Fruit fly (Drosophila melanogaster) whole organism, pupa: ENCODE results near the gene neur.

Experiments used
- CG10348 ChIP-seq: fragments of 200-800 bp; sonication (Bioruptor generic); IDR thresholded peaks from 2 replicates; pipeline ENCODE4 v1.3.6; 2022; ENCODE audit warnings: missing biosample characterization, missing genetic modification characterization
- CG12605 ChIP-seq: fragments of 200-800 bp; sonication (Bioruptor generic); IDR thresholded peaks from 2 replicates; pipeline ENCODE4 v1.3.6; 2022; ENCODE audit warnings: missing biosample characterization, missing genetic modification characterization
- CG13204 ChIP-seq: fragments of 200-800 bp; sonication (Bioruptor generic); optimal IDR thresholded peaks from 2 replicates; lab custom pipeline; 2018; ENCODE audit warnings: missing biosample characterization, mild to moderate bottlenecking, missing genetic modification characterization, moderate library complexity
- CG14655 ChIP-seq: fragments of 200-800 bp; sonication (Bioruptor generic); optimal IDR thresholded peaks from 3 replicates; lab custom pipeline; 2017; ENCODE audit warnings: mild to moderate bottlenecking, missing biosample characterization, missing genetic modification reagents, missing genetic modification characterization
- CG15710 ChIP-seq: fragments of 200-800 bp; sonication (Bioruptor generic); optimal IDR thresholded peaks from 2 replicates; lab custom pipeline; 2018; ENCODE audit warnings: missing biosample characterization, mild to moderate bottlenecking, missing genetic modification characterization, moderate library complexity
- CG17806 ChIP-seq: fragments of 200-800 bp; sonication (Bioruptor generic); optimal IDR thresholded peaks from 2 replicates; lab custom pipeline; 2018; ENCODE audit warnings: missing biosample characterization, mild to moderate bottlenecking, missing genetic modification characterization, moderate library complexity
- CG32121 ChIP-seq: fragments of 200-800 bp; sonication (Bioruptor generic); IDR thresholded peaks from 2 replicates; pipeline ENCODE4 v1.3.6; 2022; ENCODE audit warnings: missing biosample characterization, missing genetic modification characterization
- CG34367 ChIP-seq: fragments of 200-800 bp; sonication (Bioruptor generic); optimal IDR thresholded peaks from 2 replicates; lab custom pipeline; 2018; ENCODE audit warnings: missing biosample characterization, mild to moderate bottlenecking, missing genetic modification characterization
- CG4496 ChIP-seq: fragments of 200-800 bp; sonication (Bioruptor generic); IDR thresholded peaks from 3 replicates; pipeline ENCODE4 v1.3.6; 2022; ENCODE audit warnings: missing biosample characterization, missing genetic modification characterization
- CG8159 ChIP-seq: fragments of 200-800 bp; sonication (Bioruptor generic); optimal IDR thresholded peaks from 3 replicates; lab custom pipeline; 2018; ENCODE audit warnings: missing biosample characterization, mild to moderate bottlenecking, missing genetic modification characterization, moderate library complexity
- CG8301 ChIP-seq: fragments of 200-800 bp; sonication (Bioruptor generic); optimal IDR thresholded peaks from 2 replicates; lab custom pipeline; 2018; ENCODE audit warnings: missing biosample characterization, mild to moderate bottlenecking, missing genetic modification characterization
- CG9948 ChIP-seq: fragments of 200-800 bp; sonication (Bioruptor generic); optimal IDR thresholded peaks from 2 replicates; lab custom pipeline; 2018; ENCODE audit warnings: missing biosample characterization, mild to moderate bottlenecking, missing genetic modification characterization, moderate library complexity
- D1 ChIP-seq: fragments of 200-800 bp; sonication (Bioruptor generic); optimal IDR thresholded peaks from 2 replicates; lab custom pipeline; 2018; ENCODE audit warnings: missing biosample characterization, mild to moderate bottlenecking, missing genetic modification characterization, moderate library complexity
- EcR ChIP-seq: fragments of 200-800 bp; sonication (Bioruptor generic); optimal IDR thresholded peaks from 3 replicates; lab custom pipeline; 2019; ENCODE audit warnings: missing biosample characterization, missing genetic modification characterization, mild to moderate bottlenecking, moderate library complexity, missing genetic modification reagents
- Ets98B ChIP-seq: fragments of 200-800 bp; sonication (Bioruptor generic); IDR thresholded peaks from 2 replicates; pipeline ENCODE4 v1.3.6; 2022; ENCODE audit warnings: missing biosample characterization, missing genetic modification characterization
- Pif1A ChIP-seq: fragments of 200-800 bp; sonication (Bioruptor generic); optimal IDR thresholded peaks from 3 replicates; lab custom pipeline; 2016; ENCODE audit warnings: missing biosample characterization, missing genetic modification characterization
- Pif1B ChIP-seq: fragments of 200-800 bp; sonication (Bioruptor generic); optimal IDR thresholded peaks from 3 replicates; lab custom pipeline; 2016; ENCODE audit warnings: missing biosample characterization, missing genetic modification characterization
- Snoo ChIP-seq: fragments of 200-800 bp; sonication (Bioruptor generic); optimal IDR thresholded peaks from 3 replicates; lab custom pipeline; 2017; ENCODE audit warnings: missing biosample characterization, mild to moderate bottlenecking, missing genetic modification characterization, inconsistent platforms
- fd96Ca ChIP-seq: fragments of 200-800 bp; sonication (Bioruptor generic); IDR thresholded peaks from 3 replicates; pipeline ENCODE4 v1.3.6; 2022; ENCODE audit warnings: missing biosample characterization, missing genetic modification characterization
- gl ChIP-seq: fragments of 200-800 bp; sonication (Bioruptor generic); optimal IDR thresholded peaks from 2 replicates; lab custom pipeline; 2018; ENCODE audit warnings: missing biosample characterization, mild to moderate bottlenecking, missing genetic modification characterization
- rn ChIP-seq: fragments of 200-800 bp; sonication (Bioruptor generic); IDR thresholded peaks from 2 replicates; pipeline ENCODE4 v1.3.6; 2022; ENCODE audit warnings: missing biosample characterization, missing genetic modification characterization

Gene neur

DNA sequence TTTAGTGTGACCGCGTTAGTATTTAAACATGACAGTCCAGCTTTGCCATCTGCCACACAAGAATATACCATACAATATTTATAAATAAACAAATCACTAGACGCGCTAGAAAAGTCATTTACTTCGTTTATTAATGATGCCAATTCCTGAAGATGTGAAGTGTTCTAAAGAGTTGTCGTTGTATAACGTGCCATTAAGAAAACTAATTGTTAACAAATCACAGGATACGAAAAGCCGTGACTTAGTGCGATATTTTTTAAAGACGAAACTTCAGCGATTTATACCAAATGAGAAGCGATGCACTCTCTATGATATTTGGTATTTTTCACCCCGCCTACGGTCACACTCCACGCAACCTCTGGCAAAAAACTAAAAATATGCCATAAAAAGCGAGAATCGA lies at the start of gene neur:
neur (minus strand) TSS at position 24 of the 400 bp plus-strand sequence.
- TF ChIP-seq CG10348 (GFP tag; lab: Robert Waterston, UW) (no peak), CG8301 (tag; lab: Kevin White, UChicago) (no peak), CG14655 (GFP tag; lab: Kevin White, UChicago) (no peak), CG32121 (GFP tag; lab: Robert Waterston, UW) (no peak), CG17806 (tag; lab: Kevin White, UChicago) (no peak), fd96Ca (GFP tag; lab: Robert Waterston, UW) (no peak), CG34367 (tag; lab: Kevin White, UChicago) (no peak), gl (tag; lab: Kevin White, UChicago) (no peak), CG9948 (no peak), Snoo (tag; lab: Kevin White, UChicago) (no peak), CG8159 (tag; lab: Kevin White, UChicago) (no peak), D1 (tag; lab: Kevin White, UChicago) (no peak), CG13204 (no peak), CG4496 (GFP tag; lab: Robert Waterston, UW) (no peak), rn (GFP tag; lab: Robert Waterston, UW) (no peak), CG15710 (no peak), CG12605 (GFP tag; lab: Robert Waterston, UW) (no peak), EcR (GFP tag; lab: Kevin White, UChicago) (no peak), Pif1A (GFP tag; lab: Kevin White, UChicago) (no peak)
- TF ChIP-seq, all 21 proteins: peak for 0

DNA sequence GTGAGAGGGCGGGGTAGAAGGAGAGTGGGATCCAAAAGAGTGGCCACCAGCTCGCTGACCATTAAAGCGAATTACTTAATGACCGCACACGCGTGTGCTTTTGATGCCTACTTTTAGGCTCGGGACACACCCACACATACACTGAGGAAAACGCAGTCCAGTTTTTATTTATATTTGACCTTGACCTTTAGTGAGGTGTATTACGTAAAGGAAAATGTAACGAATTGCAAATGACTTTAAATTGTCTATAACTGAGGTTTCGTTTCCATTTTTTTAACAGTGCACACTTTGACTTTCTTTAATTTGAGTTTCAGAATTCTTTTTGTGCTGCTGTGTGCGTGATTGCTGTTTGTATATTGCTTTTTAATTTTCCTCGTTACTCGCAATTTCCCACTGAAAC lies 46.0 kb upstream of the neur start:
- TF ChIP-seq CG8301 (tag; lab: Kevin White, UChicago): peak; percentile 36
- peak; percentile 7 for TF ChIP-seq CG17806 (tag; lab: Kevin White, UChicago)
- no peak for TF ChIP-seq D1 (tag; lab: Kevin White, UChicago)
- TF ChIP-seq CG32121 (GFP tag; lab: Robert Waterston, UW): no peak
- no peak for TF ChIP-seq Snoo (tag; lab: Kevin White, UChicago)
- TF ChIP-seq Ets98B (GFP tag; lab: Robert Waterston, UW): no peak
- TF ChIP-seq CG9948: no peak
- TF ChIP-seq Pif1A (GFP tag; lab: Kevin White, UChicago): no peak
- TF ChIP-seq rn (GFP tag; lab: Robert Waterston, UW): no peak
- TF ChIP-seq CG12605 (GFP tag; lab: Robert Waterston, UW): no peak
- 0 out of 3 replicates have a peak, but pooled peaks have one; percentile 11 for TF ChIP-seq fd96Ca (GFP tag; lab: Robert Waterston, UW)
- peak; percentile 61 for TF ChIP-seq CG14655 (GFP tag; lab: Kevin White, UChicago)
- TF ChIP-seq CG4496 (GFP tag; lab: Robert Waterston, UW): no peak
- TF ChIP-seq Pif1B: no peak
- TF ChIP-seq EcR (GFP tag; lab: Kevin White, UChicago): no peak
- no peak for TF ChIP-seq CG34367 (tag; lab: Kevin White, UChicago)
- no peak for TF ChIP-seq CG15710

DNA sequence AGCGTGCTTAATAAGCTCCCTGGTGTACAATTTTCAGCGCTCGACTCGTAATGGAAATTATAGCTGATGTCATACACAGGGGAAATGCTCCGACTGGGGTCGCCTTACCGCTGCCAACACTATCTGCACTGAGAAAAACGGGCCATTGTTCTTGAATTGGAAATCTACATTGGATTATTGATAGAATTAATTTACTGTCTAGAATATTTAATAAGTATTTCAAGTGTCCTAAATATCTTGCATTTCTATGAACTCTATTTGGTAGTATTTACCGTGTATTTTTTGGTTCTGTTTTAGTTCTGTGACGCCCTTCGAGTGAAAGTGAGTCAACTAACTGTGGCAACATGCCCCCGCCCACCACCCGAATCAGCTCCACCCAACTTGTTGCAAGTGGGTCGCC lies 44.1 kb upstream of the neur start:
- TF ChIP-seq CG34367 (tag; lab: Kevin White, UChicago): no peak
- peak; percentile 34 for TF ChIP-seq CG14655 (GFP tag; lab: Kevin White, UChicago)
- TF ChIP-seq CG8301 (tag; lab: Kevin White, UChicago): no peak
- no peak for TF ChIP-seq CG9948
- TF ChIP-seq Snoo (tag; lab: Kevin White, UChicago): no peak
- TF ChIP-seq CG32121 (GFP tag; lab: Robert Waterston, UW): peak; percentile 30; the same call in 1 of the 2 replicates
- TF ChIP-seq CG4496 (GFP tag; lab: Robert Waterston, UW): peak; percentile 16; the same call in 1 of the 3 replicates
- no peak for TF ChIP-seq EcR (GFP tag; lab: Kevin White, UChicago)

DNA sequence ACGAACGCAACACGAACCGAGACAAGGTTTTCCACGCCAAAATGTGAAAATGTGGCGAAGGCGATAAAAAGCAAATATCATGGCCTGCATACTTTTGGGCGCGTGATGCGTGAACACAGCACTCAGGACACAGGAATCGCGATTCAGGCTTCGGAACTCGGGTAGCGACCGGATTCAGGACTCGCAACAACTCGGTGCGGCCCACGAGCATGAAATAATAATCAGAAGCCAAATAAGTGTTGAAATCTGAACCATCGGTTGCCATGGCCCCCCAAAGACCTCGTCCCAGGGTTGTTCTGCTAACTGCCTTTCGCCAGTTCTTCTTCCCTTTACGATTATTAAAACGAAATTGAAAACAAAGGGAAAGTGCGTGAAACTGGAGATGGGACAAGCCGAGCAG lies 43.1 kb upstream of the neur start:
- TF ChIP-seq Ets98B (GFP tag; lab: Robert Waterston, UW) (no peak), D1 (tag; lab: Kevin White, UChicago) (no peak), CG9948 (no peak), CG8301 (tag; lab: Kevin White, UChicago) (no peak), CG4496 (GFP tag; lab: Robert Waterston, UW) (no peak), CG32121 (GFP tag; lab: Robert Waterston, UW) (no peak), Snoo (tag; lab: Kevin White, UChicago) (no peak), CG14655 (GFP tag; lab: Kevin White, UChicago) (no peak), CG13204 (no peak), CG12605 (GFP tag; lab: Robert Waterston, UW) (no peak), Pif1B (no peak), CG8159 (tag; lab: Kevin White, UChicago) (no peak)

DNA sequence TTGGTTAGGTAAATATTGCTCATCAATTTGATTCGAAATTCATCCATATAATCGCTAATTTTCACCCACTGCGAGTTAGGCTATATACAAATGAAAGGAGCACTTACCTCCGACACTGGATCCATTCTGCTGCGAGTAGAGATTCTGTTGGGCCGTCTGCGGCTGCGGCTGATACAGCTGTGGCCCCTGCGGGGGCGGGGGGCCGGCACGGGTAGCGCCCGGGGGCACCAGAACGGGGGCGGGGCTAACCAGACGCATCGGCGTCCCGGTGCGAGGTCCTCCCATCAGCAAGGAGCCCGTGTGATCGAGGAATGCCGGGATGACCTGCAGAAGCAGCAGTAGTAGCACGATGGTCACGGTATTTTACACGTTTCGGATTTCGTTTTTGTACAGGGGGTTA lies 40.4 kb upstream of the neur start:
- no peak for TF ChIP-seq EcR (GFP tag; lab: Kevin White, UChicago)
- TF ChIP-seq gl (tag; lab: Kevin White, UChicago): no peak
- no peak for TF ChIP-seq CG34367 (tag; lab: Kevin White, UChicago)
- TF ChIP-seq CG10348 (GFP tag; lab: Robert Waterston, UW): no peak
- no peak for TF ChIP-seq Snoo (tag; lab: Kevin White, UChicago)
- no peak for TF ChIP-seq Ets98B (GFP tag; lab: Robert Waterston, UW)
- no peak for TF ChIP-seq D1 (tag; lab: Kevin White, UChicago)
- no peak for TF ChIP-seq fd96Ca (GFP tag; lab: Robert Waterston, UW)
- no peak for TF ChIP-seq CG15710
- no peak for TF ChIP-seq rn (GFP tag; lab: Robert Waterston, UW)
- no peak for TF ChIP-seq CG8301 (tag; lab: Kevin White, UChicago)
- TF ChIP-seq CG9948: no peak
- TF ChIP-seq, all 21 proteins: peak for 0

DNA sequence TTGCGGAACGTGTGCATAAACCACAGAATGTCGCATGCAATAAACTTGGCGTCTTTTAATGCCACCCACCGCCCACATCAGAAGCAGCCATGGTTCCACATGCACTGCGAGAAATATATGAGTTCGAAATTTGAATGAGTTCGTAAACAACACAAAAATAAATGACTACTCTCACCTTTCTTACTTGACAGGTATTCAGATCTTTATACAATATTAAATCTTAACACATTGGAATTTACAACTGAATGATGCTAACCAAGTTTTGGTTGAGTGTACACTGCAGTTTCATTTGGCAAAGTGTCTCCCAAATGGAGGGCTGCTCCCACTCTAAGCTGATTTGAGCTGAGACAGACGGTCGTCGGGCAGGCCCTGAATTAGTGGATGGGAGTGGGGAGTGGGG lies 35.7 kb upstream of the neur start:
- TF ChIP-seq gl (tag; lab: Kevin White, UChicago) (no peak), CG34367 (tag; lab: Kevin White, UChicago) (peak; percentile 34), CG14655 (GFP tag; lab: Kevin White, UChicago) (no peak), Snoo (tag; lab: Kevin White, UChicago) (peak; percentile 9), CG32121 (GFP tag; lab: Robert Waterston, UW) (0 out of 2 replicates have a peak, but pooled peaks have one; percentile 27), CG8301 (tag; lab: Kevin White, UChicago) (peak; percentile 58), Pif1A (GFP tag; lab: Kevin White, UChicago) (peak; percentile 38), CG15710 (peak; percentile 48), CG8159 (tag; lab: Kevin White, UChicago) (peak; percentile 62), CG13204 (no peak), D1 (tag; lab: Kevin White, UChicago) (no peak), Ets98B (GFP tag; lab: Robert Waterston, UW) (peak; percentile 42), CG12605 (GFP tag; lab: Robert Waterston, UW) (no peak), CG4496 (GFP tag; lab: Robert Waterston, UW) (no peak), CG9948 (peak; percentile 46), fd96Ca (GFP tag; lab: Robert Waterston, UW) (no peak), Pif1B (no peak), rn (GFP tag; lab: Robert Waterston, UW) (no peak), CG10348 (GFP tag; lab: Robert Waterston, UW) (no peak), CG17806 (tag; lab: Kevin White, UChicago) (peak; percentile 59), EcR (GFP tag; lab: Kevin White, UChicago) (no peak)
